Fruit fly (Drosophila melanogaster): Measurements from ENCODE around the gene CG4467.

DNA sequence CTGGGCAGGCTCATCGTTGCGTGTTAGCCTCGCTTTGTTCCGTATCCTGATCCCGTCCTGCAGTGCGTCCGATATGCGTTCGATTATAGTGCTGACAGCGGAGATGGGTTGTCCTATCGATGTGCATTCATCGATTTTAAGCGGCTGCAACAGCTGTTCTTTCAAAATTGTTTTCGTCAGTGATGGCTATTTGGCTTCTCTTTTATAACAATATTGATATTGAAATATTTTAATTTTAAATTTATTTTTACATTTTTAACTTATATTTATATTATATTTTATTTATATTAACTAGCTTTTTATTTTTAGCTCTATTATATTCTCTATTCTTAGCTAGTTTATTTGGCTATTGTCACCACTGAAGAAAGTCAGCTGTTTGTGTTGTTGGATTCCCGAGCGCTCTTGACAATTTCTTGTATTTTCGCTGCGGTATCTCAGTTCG is 9.3 kb upstream of the CG4467 start, which contains the start of the genes wda and Pex11c:
- TF ChIP-seq psq (optimal IDR thresholded peaks at IDR 0.05): no peak
- TF ChIP-seq CG8478 (optimal IDR thresholded peaks at IDR 0.05): no peak
- no peak for TF ChIP-seq usp (GFP tag; optimal IDR thresholded peaks at IDR 0.05)
- no peak for TF ChIP-seq pan (optimal IDR thresholded peaks at IDR 0.05)
- no peak for TF ChIP-seq Dll (optimal IDR thresholded peaks at IDR 0.05)
